Fruit fly (Drosophila melanogaster): ENCODE measurements around the gene Hcf.

DNA sequence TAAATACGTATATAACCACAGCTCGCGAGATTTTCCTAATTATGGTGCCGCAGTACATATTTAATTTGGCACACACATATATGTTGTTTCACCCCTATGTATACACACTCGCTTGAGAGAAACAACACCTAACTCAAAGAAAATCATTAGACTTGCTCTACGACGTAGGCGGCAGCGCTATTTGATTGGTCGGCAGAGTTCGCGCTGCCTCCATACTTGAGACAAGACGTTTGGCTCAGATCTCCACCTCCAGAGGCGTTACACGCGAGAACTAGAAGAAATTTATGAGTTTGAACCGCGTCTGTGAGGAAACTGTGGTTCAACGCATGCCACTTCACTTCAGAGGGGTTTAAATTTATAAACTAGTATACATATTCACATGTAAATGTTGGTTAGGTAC lies 63.6 kb downstream of the Hcf start:
- TF ChIP-seq dsf (GFP tag; optimal IDR thresholded peaks at IDR 0.05; ENCODE audit: borderline replicate concordance) (no peak), Myc (optimal IDR thresholded peaks at IDR 0.05) (no peak), Mio (GFP tag; optimal IDR thresholded peaks at IDR 0.05) (no peak), Abd-B (GFP tag; optimal IDR thresholded peaks at IDR 0.05) (no peak), usp (GFP tag; optimal IDR thresholded peaks at IDR 0.05) (no peak), foxo (GFP tag; optimal IDR thresholded peaks at IDR 0.05) (no peak), Hr78 (GFP tag; optimal IDR thresholded peaks at IDR 0.05) (no peak), Dfd (GFP tag; optimal IDR thresholded peaks at IDR 0.05) (no peak), Jra (GFP tag; optimal IDR thresholded peaks at IDR 0.05) (no peak)
